Fruit fly (Drosophila melanogaster) whole organism, adult: ENCODE measurements around the gene CG12116.
A peak's percentile ranks its signal among the peaks of the same experiment; 100 is the strongest.

Experiments used
- CG14711 ChIP-seq: fragments of 200-800 bp; sonication (Bioruptor generic); optimal IDR thresholded peaks from 2 replicates; lab custom pipeline; 2018; ENCODE audit warnings: missing biosample characterization, mild to moderate bottlenecking, missing genetic modification characterization, moderate library complexity
- CG1620 ChIP-seq: fragments of 200-800 bp; sonication (Bioruptor generic); optimal IDR thresholded peaks from 2 replicates; lab custom pipeline; 2016; ENCODE audit warnings: missing biosample characterization, missing genetic modification characterization
- CG33017 ChIP-seq: fragments of 200-800 bp; sonication (Bioruptor generic); optimal IDR thresholded peaks from 2 replicates; lab custom pipeline; 2018; ENCODE audit warnings: missing biosample characterization, mild to moderate bottlenecking, missing genetic modification characterization, moderate library complexity
- Clk ChIP-seq: fragments of 200-800 bp; sonication (Bioruptor generic); optimal IDR thresholded peaks from 2 replicates; lab custom pipeline; 2017; ENCODE audit warnings: missing biosample characterization, missing genetic modification characterization
- Crg-1 ChIP-seq: fragments of 200-800 bp; sonication (Bioruptor generic); optimal IDR thresholded peaks from 2 replicates; lab custom pipeline; 2016; ENCODE audit warnings: missing biosample characterization, missing genetic modification characterization
- Mnt ChIP-seq: fragments of 200-800 bp; sonication (Bioruptor generic); optimal IDR thresholded peaks from 2 replicates; lab custom pipeline; 2016; ENCODE audit warnings: missing biosample characterization, mild to moderate bottlenecking, missing genetic modification characterization
- bab1 ChIP-seq: fragments of 200-800 bp; sonication (Bioruptor generic); optimal IDR thresholded peaks from 3 replicates; lab custom pipeline; 2019; ENCODE audit warnings: missing biosample characterization, mild to moderate bottlenecking, missing genetic modification characterization, moderate library complexity
- cnc ChIP-seq, 2 experiments: fragments of >200 bp; optimal IDR thresholded peaks; 2 replicates each; lab custom pipeline; 2017
- tj ChIP-seq: fragments of 200-800 bp; sonication (Bioruptor generic); optimal IDR thresholded peaks from 3 replicates; lab custom pipeline; 2017; ENCODE audit warnings: missing biosample characterization, mild to moderate bottlenecking, missing genetic modification characterization, moderate library complexity

dm6 chrX:8489485-8489970 lies 20.7 kb upstream of the CG12116 start, which contains the start of gene otu:
- TF ChIP-seq Clk (GFP tag; lab: Kevin White, UChicago) (no peak), Mnt (GFP tag; lab: Kevin White, UChicago) (no peak), CG14711 (tag; lab: Kevin White, UChicago) (no peak), CG1620 (GFP tag; lab: Kevin White, UChicago) (no peak), CG33017 (tag; lab: Kevin White, UChicago) (no peak), cnc (optimal IDR thresholded peaks at IDR 0.05; lab: Kevin White, UChicago) (no peak), bab1 (peak; percentile 71), Crg-1 (GFP tag; lab: Kevin White, UChicago) (peak; percentile 19), tj (GFP tag; lab: Kevin White, UChicago) (no peak)
